Fruit fly (Drosophila melanogaster) whole organism, embryonic: ENCODE measurements around the gene Rsph3.

ENCODE experiments used
- ATbp ChIP-seq: fragments of 200-800 bp; sonication (Bioruptor generic); optimal IDR thresholded peaks from 2 replicates; lab custom pipeline; 2017; ENCODE audit warnings: missing biosample characterization, mild to moderate bottlenecking, missing genetic modification characterization, missing genetic modification reagents
- Atf6 ChIP-seq: fragments of 200-800 bp; sonication (Bioruptor generic); IDR thresholded peaks from 2 replicates; pipeline ENCODE4 v1.3.6; 2022; ENCODE audit warnings: missing biosample characterization, missing genetic modification characterization
- Bgb ChIP-seq: fragments of 200-800 bp; sonication (Bioruptor generic); IDR thresholded peaks from 2 replicates; pipeline ENCODE4 v1.3.6; 2022; ENCODE audit warnings: missing biosample characterization, missing genetic modification characterization; ENCODE audit not compliant: partially characterized antibody
- CG10654 ChIP-seq: fragments of 200-800 bp; sonication (Bioruptor generic); optimal IDR thresholded peaks from 2 replicates; lab custom pipeline; 2016; ENCODE audit warnings: missing biosample characterization, missing genetic modification characterization
- CG11085 ChIP-seq: fragments of 200-800 bp; sonication (Bioruptor generic); IDR thresholded peaks from 2 replicates; pipeline ENCODE4 v1.3.6; 2022; ENCODE audit warnings: missing biosample characterization, missing genetic modification characterization
- CG11695 ChIP-seq: fragments of 200-800 bp; sonication (Bioruptor generic); IDR thresholded peaks from 3 replicates; pipeline ENCODE4 v1.3.6; 2022; ENCODE audit warnings: missing biosample characterization, missing genetic modification characterization
- CG12071 ChIP-seq: fragments of 200-800 bp; sonication (Bioruptor generic); optimal IDR thresholded peaks from 3 replicates; lab custom pipeline; 2018; ENCODE audit warnings: missing biosample characterization, mild to moderate bottlenecking, missing genetic modification characterization
- CG12155 ChIP-seq: fragments of 200-800 bp; sonication (Bioruptor generic); optimal IDR thresholded peaks from 3 replicates; lab custom pipeline; 2016; ENCODE audit warnings: missing biosample characterization, missing genetic modification characterization
- CG17186 ChIP-seq: fragments of 200-800 bp; sonication (Bioruptor generic); optimal IDR thresholded peaks from 3 replicates; lab custom pipeline; 2017; ENCODE audit warnings: missing biosample characterization, missing genetic modification reagents, missing genetic modification characterization
- CG17385 ChIP-seq: fragments of 200-800 bp; sonication (Bioruptor generic); optimal IDR thresholded peaks from 3 replicates; lab custom pipeline; 2018; ENCODE audit warnings: missing biosample characterization, mild to moderate bottlenecking, missing genetic modification characterization
- CG18619 ChIP-seq: fragments of 200-800 bp; sonication (Bioruptor generic); optimal IDR thresholded peaks from 3 replicates; lab custom pipeline; 2017; ENCODE audit warnings: missing biosample characterization, mild to moderate bottlenecking, missing genetic modification characterization
- CG2129 ChIP-seq: fragments of 200-800 bp; sonication (Bioruptor generic); IDR thresholded peaks from 2 replicates; pipeline ENCODE4 v1.3.6; 2022; ENCODE audit warnings: missing biosample characterization, missing genetic modification characterization; ENCODE audit not compliant: partially characterized antibody
- CG30020 ChIP-seq: fragments of 200-800 bp; optimal IDR thresholded peaks from 2 replicates; lab custom pipeline; 2019; ENCODE audit warnings: missing biosample characterization, mild to moderate bottlenecking, missing genetic modification characterization, moderate library complexity
- CG32532 ChIP-seq: fragments of 200-800 bp; sonication (Bioruptor generic); IDR thresholded peaks from 2 replicates; pipeline ENCODE4 v1.3.6; 2022; ENCODE audit warnings: missing biosample characterization, missing genetic modification characterization
- CG34224 ChIP-seq: fragments of 200-800 bp; sonication (Bioruptor generic); IDR thresholded peaks from 3 replicates; pipeline ENCODE4 v1.3.6; 2022; ENCODE audit warnings: missing biosample characterization, missing genetic modification characterization; ENCODE audit not compliant: partially characterized antibody
- CG7839 ChIP-seq: fragments of 200-800 bp; sonication (Bioruptor generic); optimal IDR thresholded peaks from 3 replicates; lab custom pipeline; 2018; ENCODE audit warnings: missing biosample characterization, mild to moderate bottlenecking, missing genetic modification characterization, moderate library complexity
- CG8388 ChIP-seq: fragments of 200-800 bp; sonication (Bioruptor generic); optimal IDR thresholded peaks from 2 replicates; lab custom pipeline; 2019; ENCODE audit warnings: missing biosample characterization, mild to moderate bottlenecking, missing genetic modification characterization, moderate library complexity
- CG9437 ChIP-seq: fragments of 200-800 bp; sonication (Bioruptor generic); optimal IDR thresholded peaks from 2 replicates; lab custom pipeline; 2018; ENCODE audit warnings: missing biosample characterization, mild to moderate bottlenecking, missing genetic modification characterization
- Chrac-16 ChIP-seq: fragments of 200-800 bp; sonication (Bioruptor generic); optimal IDR thresholded peaks from 3 replicates; lab custom pipeline; 2016; ENCODE audit warnings: missing biosample characterization, missing genetic modification characterization
- Dad ChIP-seq: fragments of 200-800 bp; sonication (Bioruptor generic); optimal IDR thresholded peaks from 3 replicates; lab custom pipeline; 2016; ENCODE audit warnings: missing biosample characterization, missing genetic modification characterization
- E2f1 ChIP-seq: fragments of 200-800 bp; sonication (Bioruptor generic); IDR thresholded peaks from 2 replicates; pipeline ENCODE4 v1.3.6; 2022; ENCODE audit warnings: missing biosample characterization, missing genetic modification characterization
- Elba2 ChIP-seq: fragments of 200-800 bp; sonication (Bioruptor generic); optimal IDR thresholded peaks from 3 replicates; lab custom pipeline; 2016; ENCODE audit warnings: missing biosample characterization, missing genetic modification characterization
- Fer2 ChIP-seq: fragments of 200-800 bp; sonication (Bioruptor generic); optimal IDR thresholded peaks from 2 replicates; lab custom pipeline; 2018; ENCODE audit warnings: missing biosample characterization, mild to moderate bottlenecking, missing genetic modification characterization, moderate library complexity
- Hr3 ChIP-seq: fragments of 200-800 bp; sonication (Bioruptor generic); optimal IDR thresholded peaks from 3 replicates; lab custom pipeline; 2016; ENCODE audit warnings: missing biosample characterization, missing genetic modification characterization
- Kr ChIP-seq: fragments of 200-800 bp; sonication (Bioruptor generic); optimal IDR thresholded peaks from 2 replicates; lab custom pipeline; 2017; ENCODE audit warnings: missing biosample characterization, mild to moderate bottlenecking, missing genetic modification characterization
- Lpt ChIP-seq: fragments of >200 bp; optimal IDR thresholded peaks from 2 replicates; lab custom pipeline; 2018; ENCODE audit warnings: missing biosample characterization, missing genetic modification characterization
- MESR4 ChIP-seq: fragments of 200-800 bp; sonication (Bioruptor generic); optimal IDR thresholded peaks from 2 replicates; lab custom pipeline; 2018; ENCODE audit warnings: missing biosample characterization, mild to moderate bottlenecking, missing genetic modification characterization, moderate library complexity
- NFAT ChIP-seq: fragments of 200-800 bp; sonication (Bioruptor generic); IDR thresholded peaks from 2 replicates; pipeline ENCODE4 v1.3.6; 2022; ENCODE audit warnings: missing biosample characterization, missing genetic modification characterization
- NK7.1 ChIP-seq: fragments of 200-800 bp; sonication (Bioruptor generic); optimal IDR thresholded peaks from 3 replicates; lab custom pipeline; 2016; ENCODE audit warnings: missing biosample characterization, missing genetic modification characterization
- Nf-YA ChIP-seq: fragments of 200-800 bp; sonication (Bioruptor generic); IDR thresholded peaks from 2 replicates; pipeline ENCODE4 v1.3.6; 2022; ENCODE audit warnings: missing biosample characterization, missing genetic modification characterization
- Ptx1 ChIP-seq: fragments of 200-800 bp; sonication (Bioruptor generic); IDR thresholded peaks from 2 replicates; pipeline ENCODE4 v1.3.6; 2022; ENCODE audit warnings: missing biosample characterization, missing genetic modification characterization
- Sin3A ChIP-seq: fragments of >200 bp; optimal IDR thresholded peaks from 2 replicates; lab custom pipeline; 2018
- Ssrp ChIP-seq: fragments of 200-800 bp; sonication (Bioruptor generic); optimal IDR thresholded peaks from 2 replicates; lab custom pipeline; 2018; ENCODE audit warnings: missing biosample characterization, mild to moderate bottlenecking, missing genetic modification characterization, moderate library complexity
- Vsx1 ChIP-seq: fragments of 200-800 bp; sonication (Bioruptor generic); optimal IDR thresholded peaks from 2 replicates; lab custom pipeline; 2017; ENCODE audit warnings: missing biosample characterization, mild to moderate bottlenecking, missing genetic modification characterization, missing genetic modification reagents
- ase ChIP-seq: fragments of 200-800 bp; sonication (Bioruptor generic); IDR thresholded peaks from 3 replicates; pipeline ENCODE4 v1.3.6; 2022; ENCODE audit warnings: missing biosample characterization, missing genetic modification characterization
- bab2 ChIP-seq: fragments of 200-800 bp; sonication (Bioruptor generic); optimal IDR thresholded peaks from 2 replicates; lab custom pipeline; 2016; ENCODE audit warnings: missing biosample characterization, missing genetic modification characterization
- br ChIP-seq: fragments of >200 bp; optimal IDR thresholded peaks from 2 replicates; lab custom pipeline; 2017
- crc ChIP-seq: fragments of 200-800 bp; sonication (Bioruptor generic); optimal IDR thresholded peaks from 2 replicates; lab custom pipeline; 2016; ENCODE audit warnings: missing biosample characterization, missing genetic modification characterization
- cwo ChIP-seq: fragments of 200-800 bp; sonication (Bioruptor generic); optimal IDR thresholded peaks from 3 replicates; lab custom pipeline; 2017; ENCODE audit warnings: missing biosample characterization, missing genetic modification characterization, mild to moderate bottlenecking, moderate library complexity, missing genetic modification reagents
- dysf ChIP-seq: fragments of 200-800 bp; sonication (Bioruptor generic); IDR thresholded peaks from 3 replicates; pipeline ENCODE4 v1.3.6; 2022; ENCODE audit warnings: missing biosample characterization, missing genetic modification characterization
- gro ChIP-seq: fragments of 200-800 bp; sonication (Bioruptor generic); optimal IDR thresholded peaks from 2 replicates; lab custom pipeline; 2016; ENCODE audit warnings: missing biosample characterization, missing genetic modification characterization
- hkb ChIP-seq, 2 experiments: fragments of 200-800 bp in 1 of 2; fragments of >200 bp in 1 of 2; sonication (Bioruptor generic) in 1 of 2; IDR thresholded peaks in 1 of 2; optimal IDR thresholded peaks in 1 of 2; 2 replicates each; pipeline versions ENCODE4 v1.3.6 to Lab custom; 2017 to 2022; ENCODE audit warnings: missing biosample characterization in 1 of 2, missing genetic modification characterization in 1 of 2
- jumu ChIP-seq: fragments of 200-800 bp; sonication (Bioruptor generic); optimal IDR thresholded peaks from 3 replicates; lab custom pipeline; 2016; ENCODE audit warnings: missing biosample characterization, missing genetic modification characterization
- lov ChIP-seq, 2 experiments: fragments of 200-800 bp in 1 of 2; fragments of >200 bp in 1 of 2; sonication (Bioruptor generic) in 1 of 2; IDR thresholded peaks in 1 of 2; optimal IDR thresholded peaks in 1 of 2; 2 replicates in 1 of 2; 3 replicates in 1 of 2; pipeline versions ENCODE4 v1.3.6 to Lab custom; 2017 to 2022; ENCODE audit warnings: missing biosample characterization in 1 of 2, missing genetic modification characterization in 1 of 2
- mld ChIP-seq: fragments of 200-800 bp; sonication (Bioruptor generic); IDR thresholded peaks from 3 replicates; pipeline ENCODE4 v1.3.6; 2022; ENCODE audit warnings: missing biosample characterization, missing genetic modification characterization; ENCODE audit not compliant: partially characterized antibody
- psq ChIP-seq: fragments of 200-800 bp; sonication (Bioruptor generic); optimal IDR thresholded peaks from 2 replicates; lab custom pipeline; 2017; ENCODE audit warnings: missing biosample characterization, missing genetic modification characterization
- pum ChIP-seq: fragments of 200-800 bp; sonication (Bioruptor generic); optimal IDR thresholded peaks from 2 replicates; lab custom pipeline; 2016; ENCODE audit warnings: missing biosample characterization, missing genetic modification characterization
- ranshi ChIP-seq: fragments of 200-800 bp; sonication (Bioruptor generic); IDR thresholded peaks from 2 replicates; pipeline ENCODE4 v1.3.6; 2022; ENCODE audit warnings: missing biosample characterization, missing genetic modification characterization
- slou ChIP-seq: fragments of 200-800 bp; sonication (Bioruptor generic); optimal IDR thresholded peaks from 3 replicates; lab custom pipeline; 2016; ENCODE audit warnings: missing biosample characterization, missing genetic modification characterization
- zen2 ChIP-seq: fragments of 200-800 bp; sonication (Bioruptor generic); IDR thresholded peaks from 3 replicates; pipeline ENCODE4 v1.3.6; 2022; ENCODE audit warnings: missing biosample characterization, missing genetic modification characterization; ENCODE audit not compliant: partially characterized antibody

The Rsph3 gene

DNA sequence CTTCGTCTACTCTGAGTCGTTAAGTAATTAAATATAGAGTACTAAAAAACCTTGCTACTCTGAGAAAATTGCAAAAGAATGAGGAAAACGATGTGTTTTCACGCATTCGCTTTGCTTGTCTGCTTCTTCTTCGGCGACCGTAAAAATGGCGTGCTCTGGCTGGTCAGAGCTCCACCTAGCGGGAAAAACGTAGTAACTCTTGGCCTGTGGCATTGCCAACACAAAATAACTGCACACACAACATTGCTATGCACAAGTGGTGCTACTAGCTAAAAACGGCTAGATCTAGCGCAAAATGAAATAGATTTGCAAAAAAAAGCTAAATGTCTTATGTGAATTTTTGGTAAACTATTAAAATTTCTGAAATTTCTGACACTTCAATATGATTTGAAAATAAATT, 15.9 kb downstream of the Rsph3 start (continued):
- no peak for TF ChIP-seq lov (optimal IDR thresholded peaks at IDR 0.05; lab: Kevin White, UChicago)
- 0 out of 3 replicates have a peak, but pooled peaks have one; percentile 58 for TF ChIP-seq lov (GFP tag; IDR thresholded peaks at IDR 0.05; lab: Robert Waterston, UW)
- peak; percentile 21 for TF ChIP-seq gro
- peak; percentile 47 for TF ChIP-seq Dad (GFP tag; lab: Kevin White, UChicago)
- peak; percentile 40 for TF ChIP-seq CG18619 (GFP tag; lab: Kevin White, UChicago)
- TF ChIP-seq Bgb (GFP tag; lab: Robert Waterston, UW): peak; percentile 58; the same call in 1 of the 2 replicates
- TF ChIP-seq slou (GFP tag; lab: Kevin White, UChicago): no peak
- TF ChIP-seq Hr3 (GFP tag; lab: Kevin White, UChicago): peak; percentile 50
- TF ChIP-seq hkb (optimal IDR thresholded peaks at IDR 0.05; lab: Kevin White, UChicago): no peak
- peak; percentile 65 for TF ChIP-seq hkb (GFP tag; IDR thresholded peaks at IDR 0.05; lab: Robert Waterston, UW)
- no peak for TF ChIP-seq crc (GFP tag; lab: Kevin White, UChicago)
- no peak for TF ChIP-seq cwo (GFP tag; lab: Kevin White, UChicago)
- TF ChIP-seq CG32532: peak; percentile 78
- TF ChIP-seq CG11695: peak; percentile 19; the same call in 1 of the 3 replicates
- no peak for TF ChIP-seq Vsx1 (GFP tag; lab: Kevin White, UChicago)
- TF ChIP-seq Elba2 (GFP tag; lab: Kevin White, UChicago): peak; percentile 64
- TF ChIP-seq Kr: no peak
- TF ChIP-seq dysf: peak; percentile 58
- peak; percentile 12 for TF ChIP-seq CG9437 (GFP tag; lab: Kevin White, UChicago)
- TF ChIP-seq zen2 (GFP tag; lab: Robert Waterston, UW): no peak
- TF ChIP-seq E2f1 (GFP tag; lab: Robert Waterston, UW): peak; percentile 54
- peak; percentile 3 for TF ChIP-seq Fer2 (tag; lab: Kevin White, UChicago)
- TF ChIP-seq CG30020 (tag; lab: Kevin White, UChicago): peak; percentile 39
- TF ChIP-seq CG17186 (GFP tag; lab: Kevin White, UChicago): no peak
- peak; percentile 29 for TF ChIP-seq Ssrp
- peak; percentile 14 for TF ChIP-seq CG12155
- TF ChIP-seq NFAT (GFP tag; lab: Robert Waterston, UW): peak; percentile 78
- TF ChIP-seq NK7.1 (GFP tag; lab: Kevin White, UChicago): no peak
- peak; percentile 63 for TF ChIP-seq Ptx1 (GFP tag; lab: Robert Waterston, UW)
- TF ChIP-seq MESR4 (GFP tag; lab: Kevin White, UChicago): peak; percentile 72
- peak; percentile 66 for TF ChIP-seq CG11085
- TF ChIP-seq br (lab: Kevin White, UChicago): no peak
- TF ChIP-seq bab2: peak; percentile 16
- peak; percentile 21; the same call in 1 of the 2 replicates for TF ChIP-seq Atf6 (GFP tag; lab: Robert Waterston, UW)
- peak; percentile 25; the same call in 1 of the 3 replicates for TF ChIP-seq ase (GFP tag; lab: Robert Waterston, UW)
- no peak for TF ChIP-seq CG2129 (GFP tag; lab: Robert Waterston, UW)
- peak; percentile 35 for TF ChIP-seq pum (GFP tag; lab: Kevin White, UChicago)
- no peak for TF ChIP-seq Lpt (GFP tag; lab: Kevin White, UChicago)
- no peak for TF ChIP-seq Sin3A (lab: Kevin White, UChicago)
- peak; percentile 85 for TF ChIP-seq psq (GFP tag; lab: Kevin White, UChicago)
- TF ChIP-seq CG7839 (tag; lab: Kevin White, UChicago): peak; percentile 48
- TF ChIP-seq CG34224 (GFP tag; lab: Robert Waterston, UW): peak; percentile 49; the same call in 2 of the 3 replicates
- peak; percentile 18 for TF ChIP-seq Chrac-16 (GFP tag; lab: Kevin White, UChicago)
- peak; percentile 60 for TF ChIP-seq ranshi (GFP tag; lab: Robert Waterston, UW)
- TF ChIP-seq CG12071: no peak
- peak; percentile 18 for TF ChIP-seq CG8388
- no peak for TF ChIP-seq ATbp (GFP tag; lab: Kevin White, UChicago)
- peak; percentile 97 for TF ChIP-seq CG17385 (GFP tag; lab: Kevin White, UChicago)
- TF ChIP-seq CG10654: peak; percentile 14
- TF ChIP-seq Nf-YA (GFP tag; lab: Robert Waterston, UW): 0 out of 2 replicates have a peak, but pooled peaks have one; percentile 12
- TF ChIP-seq jumu (GFP tag; lab: Kevin White, UChicago): peak; percentile 40
- no peak for TF ChIP-seq mld (GFP tag; lab: Robert Waterston, UW)
